Fruit fly (Drosophila melanogaster): ENCODE measurements around the gene CG14605.

Gene CG14605

DNA sequence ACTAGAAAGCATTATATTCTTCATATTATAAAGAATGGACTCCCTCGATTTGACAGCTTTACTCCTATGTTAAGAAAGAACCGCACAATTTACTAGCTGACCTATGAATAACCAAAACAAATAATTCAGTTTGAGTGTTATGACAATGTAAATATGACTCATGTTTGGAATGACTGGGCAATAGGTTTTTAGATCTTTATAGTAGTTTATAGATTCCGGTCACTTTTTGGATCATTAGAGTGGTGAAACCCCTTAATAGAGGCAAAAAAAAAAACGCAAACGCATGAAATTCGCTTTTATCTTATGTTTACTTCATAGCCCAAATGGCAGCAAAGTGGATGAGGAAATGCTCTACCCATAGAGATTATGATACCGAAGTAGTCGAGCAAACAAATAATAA, at the start of gene CG14605:
Gene CG14605 (minus strand): TSS at position 101 of the 400 bp plus-strand sequence.
- TF ChIP-seq ttk (optimal IDR thresholded peaks at IDR 0.05) (no peak), insv (optimal IDR thresholded peaks at IDR 0.05) (no peak), h (optimal IDR thresholded peaks at IDR 0.05) (no peak), psq (optimal IDR thresholded peaks at IDR 0.05) (no peak), Myc (optimal IDR thresholded peaks at IDR 0.05) (no peak), Sin3A (optimal IDR thresholded peaks at IDR 0.05) (no peak)

DNA sequence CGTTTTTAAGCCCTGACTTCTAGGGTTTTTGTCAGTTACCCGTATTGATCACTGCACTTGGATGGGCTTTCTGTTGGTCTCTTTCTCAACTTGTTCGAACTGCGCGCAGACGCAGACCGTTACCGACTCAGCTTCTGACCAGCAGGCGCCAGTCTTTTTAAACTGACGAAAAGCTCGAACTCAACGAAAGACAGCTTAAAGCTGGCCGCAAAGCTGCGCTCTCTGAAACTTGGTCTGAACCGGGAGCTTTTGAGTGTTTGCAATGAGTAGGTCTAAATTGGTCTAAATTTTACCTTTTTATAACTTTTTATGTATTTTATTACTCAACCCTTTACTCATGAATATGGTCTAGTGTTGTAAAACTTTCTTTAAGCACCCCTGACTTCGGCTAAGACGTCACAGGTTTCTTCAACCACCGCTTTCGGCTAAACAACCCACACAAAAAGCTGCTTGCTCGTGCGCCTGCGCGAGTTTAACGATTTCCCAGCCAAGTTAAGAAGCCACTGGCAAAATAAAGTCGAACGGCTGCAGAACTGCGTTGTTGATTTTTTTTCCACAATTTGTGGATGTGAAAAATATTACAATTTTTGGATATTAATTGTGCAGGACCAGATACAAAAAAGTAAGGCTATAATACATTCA, 46.2 kb upstream of the CG14605 start, which contains the start of the genes Gld and Syt4:
Gene Gld (minus strand): TSS at position 137 of the 642 bp plus-strand sequence.
Gene Syt4 (plus strand): TSS at position 499 of the 642 bp plus-strand sequence.
- TF ChIP-seq Myc (optimal IDR thresholded peaks at IDR 0.05): no peak
- no peak for TF ChIP-seq Sin3A (optimal IDR thresholded peaks at IDR 0.05)
- no peak for TF ChIP-seq psq (optimal IDR thresholded peaks at IDR 0.05)
- TF ChIP-seq h (optimal IDR thresholded peaks at IDR 0.05): no peak
- no peak for TF ChIP-seq insv (optimal IDR thresholded peaks at IDR 0.05)
- no peak for TF ChIP-seq ttk (optimal IDR thresholded peaks at IDR 0.05)

DNA sequence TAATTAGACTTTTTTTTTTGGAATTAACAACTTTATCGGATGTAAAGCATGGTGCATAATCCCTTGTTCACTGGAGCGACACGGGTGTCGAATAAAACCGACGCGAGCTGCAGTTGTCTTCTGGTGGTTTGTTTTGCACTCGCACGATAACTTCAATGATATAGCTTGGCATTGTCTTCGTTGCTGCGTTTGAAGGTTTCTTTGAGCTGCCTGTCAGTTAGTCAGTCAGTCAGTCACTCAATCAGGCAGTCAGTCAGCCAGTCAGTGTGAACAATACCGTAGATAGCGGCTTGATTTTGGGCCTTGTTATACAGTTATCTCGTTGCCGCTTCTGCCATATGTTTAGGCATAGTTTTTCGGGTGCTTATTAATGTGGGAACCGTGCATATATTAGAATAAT, 40.0 kb upstream of the CG14605 start:
- TF ChIP-seq psq (optimal IDR thresholded peaks at IDR 0.05): no peak
- no peak for TF ChIP-seq Myc (optimal IDR thresholded peaks at IDR 0.05)
- TF ChIP-seq ttk (optimal IDR thresholded peaks at IDR 0.05): no peak
- TF ChIP-seq insv (optimal IDR thresholded peaks at IDR 0.05): no peak
- no peak for TF ChIP-seq h (optimal IDR thresholded peaks at IDR 0.05)
- TF ChIP-seq Sin3A (optimal IDR thresholded peaks at IDR 0.05): no peak

DNA sequence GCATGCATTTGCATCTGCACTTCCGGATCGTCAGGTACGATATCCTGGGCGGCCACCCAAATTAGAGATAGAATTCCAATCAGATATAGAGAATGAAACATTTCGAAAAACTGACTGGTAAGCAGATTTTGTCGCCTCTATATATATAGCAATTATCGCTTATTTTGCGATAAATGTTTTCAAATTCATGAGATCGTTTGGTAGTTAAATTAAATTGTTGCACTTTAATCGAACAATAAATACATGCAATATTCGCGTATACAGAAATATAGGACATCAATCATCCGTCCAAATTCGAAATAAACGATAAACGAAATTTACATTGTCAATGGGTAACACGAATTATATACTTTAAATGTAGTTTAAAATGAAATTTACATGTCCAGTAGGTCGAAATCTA, 32.4 kb upstream of the CG14605 start, which contains the start of gene Obp84a:
Gene Obp84a (minus strand): TSS at position 101 of the 400 bp plus-strand sequence.
- TF ChIP-seq Sin3A (optimal IDR thresholded peaks at IDR 0.05): no peak
- no peak for TF ChIP-seq insv (optimal IDR thresholded peaks at IDR 0.05)
- TF ChIP-seq h (optimal IDR thresholded peaks at IDR 0.05): no peak
- no peak for TF ChIP-seq ttk (optimal IDR thresholded peaks at IDR 0.05)
- TF ChIP-seq psq (optimal IDR thresholded peaks at IDR 0.05): no peak
- no peak for TF ChIP-seq Myc (optimal IDR thresholded peaks at IDR 0.05)

DNA sequence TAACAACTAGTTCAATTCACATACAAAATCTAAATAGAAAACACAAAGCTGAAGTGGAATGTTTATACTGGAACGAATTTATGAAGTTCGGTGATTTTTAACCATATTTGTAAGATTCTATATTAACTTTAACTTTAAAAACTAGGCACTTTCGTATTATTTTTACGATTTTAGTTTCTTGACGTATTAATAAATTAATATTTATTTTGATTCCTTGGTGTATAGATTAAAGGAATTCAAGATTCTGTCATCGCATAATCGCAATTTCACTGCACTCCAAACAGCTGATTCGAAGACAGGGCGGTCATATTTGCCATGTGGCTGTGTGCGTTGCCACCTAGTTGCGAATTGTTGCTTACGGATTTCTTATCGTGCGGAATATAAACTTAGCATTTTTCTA, 30.0 kb upstream of the CG14605 start, which contains the start of the genes CG1227 and Dtwd2:
Gene CG1227 (minus strand): TSS at position 279 of the 400 bp plus-strand sequence.
Gene Dtwd2 (plus strand): TSS at position 336 of the 400 bp plus-strand sequence.
- TF ChIP-seq h (optimal IDR thresholded peaks at IDR 0.05) (no peak), insv (optimal IDR thresholded peaks at IDR 0.05) (no peak), ttk (optimal IDR thresholded peaks at IDR 0.05) (no peak), Myc (optimal IDR thresholded peaks at IDR 0.05) (no peak), Sin3A (optimal IDR thresholded peaks at IDR 0.05) (no peak), psq (optimal IDR thresholded peaks at IDR 0.05) (no peak)

DNA sequence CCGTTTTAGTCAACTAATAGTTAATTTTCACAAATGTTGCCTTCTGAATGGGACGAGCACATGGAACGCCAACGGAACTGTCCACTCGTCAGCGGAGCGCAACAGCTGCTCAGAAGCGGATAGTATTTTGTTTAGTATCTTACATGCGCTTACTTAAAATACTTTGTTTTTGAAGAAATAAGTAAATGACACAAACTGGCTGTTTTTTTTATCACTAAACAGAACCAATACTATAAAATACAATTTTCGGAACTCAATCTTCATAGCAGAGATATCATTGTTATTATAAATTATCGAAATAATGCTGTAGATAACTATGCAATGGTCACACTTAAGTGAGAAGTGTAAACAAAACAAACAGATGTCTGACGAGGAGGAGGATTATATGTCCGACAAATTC, 27.4 kb upstream of the CG14605 start, which contains the start of the genes Noc3 and CG10053:
Gene Noc3 (minus strand): TSS at position 81 of the 400 bp plus-strand sequence.
Gene CG10053 (plus strand): TSS at position 202 of the 400 bp plus-strand sequence.
- no peak for TF ChIP-seq ttk (optimal IDR thresholded peaks at IDR 0.05)
- TF ChIP-seq psq (optimal IDR thresholded peaks at IDR 0.05): no peak
- no peak for TF ChIP-seq insv (optimal IDR thresholded peaks at IDR 0.05)
- TF ChIP-seq Sin3A (optimal IDR thresholded peaks at IDR 0.05): no peak
- no peak for TF ChIP-seq Myc (optimal IDR thresholded peaks at IDR 0.05)
- TF ChIP-seq h (optimal IDR thresholded peaks at IDR 0.05): no peak

DNA sequence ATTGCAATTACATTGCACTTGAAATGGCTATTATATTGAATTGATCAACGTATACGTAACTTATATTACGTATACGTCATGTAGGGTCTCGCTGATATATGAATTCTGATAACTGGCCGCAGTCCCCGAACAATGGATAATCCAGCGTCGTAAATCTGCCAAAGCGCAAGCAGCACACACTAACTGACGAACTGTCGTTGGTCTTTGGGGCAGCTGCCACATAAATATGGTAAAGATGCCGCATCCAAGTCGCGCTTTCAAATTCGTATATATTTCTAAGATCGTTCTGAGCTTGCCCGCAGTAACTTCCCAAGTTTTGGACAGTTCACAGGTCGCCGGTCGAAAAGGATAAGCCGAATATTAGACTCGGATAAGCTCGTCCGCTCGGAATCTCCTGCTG, 22.0 kb upstream of the CG14605 start, which contains the start of gene CG14607:
Gene CG14607 (plus strand): TSS at position 301 of the 400 bp plus-strand sequence.
- TF ChIP-seq Sin3A (optimal IDR thresholded peaks at IDR 0.05) (no peak), h (optimal IDR thresholded peaks at IDR 0.05) (no peak), insv (optimal IDR thresholded peaks at IDR 0.05) (no peak), Myc (optimal IDR thresholded peaks at IDR 0.05) (no peak), ttk (optimal IDR thresholded peaks at IDR 0.05) (no peak), psq (optimal IDR thresholded peaks at IDR 0.05) (no peak)

DNA sequence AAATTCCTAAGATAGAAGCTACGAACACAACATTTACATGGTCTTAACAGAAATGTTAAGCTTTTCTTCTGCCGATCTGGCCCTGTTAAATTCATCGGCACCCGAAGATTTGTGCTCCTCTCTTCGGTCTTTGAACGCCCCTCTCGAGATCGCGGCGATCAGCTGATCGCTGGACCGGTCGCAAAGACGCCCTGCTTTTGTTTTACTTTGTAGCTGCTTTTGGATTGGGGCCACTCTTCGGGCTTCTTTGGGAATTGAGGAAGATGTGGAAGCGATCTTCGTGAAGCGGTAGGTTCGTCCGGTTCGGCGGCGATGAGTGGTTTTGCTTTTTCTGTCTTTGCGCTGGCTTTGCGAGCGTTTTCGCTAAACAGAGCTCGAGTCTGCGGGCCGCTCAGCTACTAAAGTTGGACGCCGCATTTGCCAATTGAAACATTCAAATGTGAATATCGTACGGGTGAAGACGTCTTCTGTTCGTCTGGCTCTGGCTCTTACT, 4.5 kb upstream of the CG14605 start, which contains the start of gene thw:
Gene thw (plus strand): TSS at position 443 of the 493 bp plus-strand sequence.
- TF ChIP-seq psq (optimal IDR thresholded peaks at IDR 0.05) (no peak), ttk (optimal IDR thresholded peaks at IDR 0.05) (no peak), insv (optimal IDR thresholded peaks at IDR 0.05) (no peak), Myc (optimal IDR thresholded peaks at IDR 0.05) (no peak), Sin3A (optimal IDR thresholded peaks at IDR 0.05) (no peak), h (optimal IDR thresholded peaks at IDR 0.05) (no peak)

DNA sequence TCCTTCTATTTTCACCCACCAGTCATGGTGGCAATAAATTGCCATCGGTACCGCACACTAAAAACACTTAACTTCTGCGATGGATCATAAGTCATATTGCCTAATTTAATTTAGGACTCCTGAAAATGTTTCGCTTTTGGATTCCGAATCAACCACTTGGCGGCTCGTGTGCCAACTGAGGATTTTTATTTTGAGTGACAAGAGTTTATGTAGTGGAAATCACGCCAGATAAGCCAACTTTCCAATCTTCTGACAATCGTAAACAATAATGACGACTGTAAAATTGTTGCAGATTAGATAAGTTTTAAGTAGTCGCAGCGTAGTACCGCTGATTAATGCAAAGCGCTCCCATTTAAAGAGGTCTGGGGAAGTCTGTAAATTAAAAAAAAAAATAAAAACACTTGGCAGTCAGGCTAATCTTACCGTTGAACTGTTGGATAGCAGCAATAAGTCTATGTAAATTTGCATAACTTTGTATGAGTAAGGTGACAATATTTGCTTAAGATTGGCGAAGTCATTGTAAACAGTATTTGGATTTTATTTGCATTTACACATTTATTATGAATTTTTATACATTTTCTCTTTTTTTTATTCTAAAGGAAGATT, 2.5 kb downstream of the CG14605 start, which contains the start of gene CG14606:
Gene CG14606 (minus strand): TSS at position 160 of the 606 bp plus-strand sequence.
- TF ChIP-seq ttk (optimal IDR thresholded peaks at IDR 0.05) (no peak), Sin3A (optimal IDR thresholded peaks at IDR 0.05) (no peak), h (optimal IDR thresholded peaks at IDR 0.05) (no peak), Myc (optimal IDR thresholded peaks at IDR 0.05) (no peak), insv (optimal IDR thresholded peaks at IDR 0.05) (no peak), psq (optimal IDR thresholded peaks at IDR 0.05) (no peak)

DNA sequence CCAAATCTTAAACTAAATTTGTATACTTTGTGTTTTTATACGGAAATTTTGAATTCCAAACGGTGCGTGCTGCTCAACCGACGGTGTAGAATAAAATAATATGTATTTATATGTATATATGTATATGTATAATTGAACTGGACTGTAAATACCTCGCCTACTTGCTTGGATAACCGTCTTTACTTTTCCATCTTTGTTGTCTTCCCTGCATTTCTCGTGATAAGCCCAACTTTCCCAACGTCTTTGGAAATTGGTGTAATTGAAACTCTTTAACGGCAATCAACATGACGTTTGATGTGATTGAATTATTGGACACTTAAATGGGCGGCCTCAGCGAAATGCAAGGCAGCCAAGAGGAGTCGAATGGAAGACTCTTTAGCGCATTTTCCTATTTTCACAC, 11.2 kb downstream of the CG14605 start, which contains the start of gene CG1288:
Gene CG1288 (minus strand): TSS at position 101 of the 400 bp plus-strand sequence.
- TF ChIP-seq insv (optimal IDR thresholded peaks at IDR 0.05): no peak
- no peak for TF ChIP-seq h (optimal IDR thresholded peaks at IDR 0.05)
- no peak for TF ChIP-seq Myc (optimal IDR thresholded peaks at IDR 0.05)
- TF ChIP-seq Sin3A (optimal IDR thresholded peaks at IDR 0.05): no peak
- no peak for TF ChIP-seq psq (optimal IDR thresholded peaks at IDR 0.05)
- TF ChIP-seq ttk (optimal IDR thresholded peaks at IDR 0.05): no peak

DNA sequence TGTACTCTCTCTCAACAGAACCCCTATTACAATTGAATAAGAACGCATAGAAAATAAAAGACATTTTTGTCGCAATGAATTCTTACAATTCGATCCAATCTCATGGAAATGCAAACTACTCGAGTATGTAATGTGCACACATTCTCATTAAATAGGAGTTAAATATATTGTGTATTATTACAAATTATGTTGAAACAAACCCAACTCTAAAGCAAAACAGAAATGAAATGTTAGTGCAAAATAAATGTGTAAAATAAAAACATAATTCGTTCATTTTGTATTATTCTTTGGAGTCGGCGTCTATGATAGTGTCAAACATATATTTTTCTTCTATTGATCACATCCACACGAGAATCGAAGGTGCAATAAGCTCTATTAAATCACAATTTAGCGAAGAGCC, 18.8 kb downstream of the CG14605 start, which contains the start of gene CG14609:
Gene CG14609 (plus strand): TSS at position 301 of the 400 bp plus-strand sequence.
- no peak for TF ChIP-seq Myc (optimal IDR thresholded peaks at IDR 0.05)
- no peak for TF ChIP-seq ttk (optimal IDR thresholded peaks at IDR 0.05)
- no peak for TF ChIP-seq psq (optimal IDR thresholded peaks at IDR 0.05)
- no peak for TF ChIP-seq h (optimal IDR thresholded peaks at IDR 0.05)
- no peak for TF ChIP-seq insv (optimal IDR thresholded peaks at IDR 0.05)
- TF ChIP-seq Sin3A (optimal IDR thresholded peaks at IDR 0.05): no peak

All from Kc167 (cell line).